Worm (Caenorhabditis elegans): Measurements from ENCODE around the gene sqv-2.
A peak's percentile ranks its signal among the peaks of the same experiment; 100 is the strongest.

The sqv-2 gene

DNA sequence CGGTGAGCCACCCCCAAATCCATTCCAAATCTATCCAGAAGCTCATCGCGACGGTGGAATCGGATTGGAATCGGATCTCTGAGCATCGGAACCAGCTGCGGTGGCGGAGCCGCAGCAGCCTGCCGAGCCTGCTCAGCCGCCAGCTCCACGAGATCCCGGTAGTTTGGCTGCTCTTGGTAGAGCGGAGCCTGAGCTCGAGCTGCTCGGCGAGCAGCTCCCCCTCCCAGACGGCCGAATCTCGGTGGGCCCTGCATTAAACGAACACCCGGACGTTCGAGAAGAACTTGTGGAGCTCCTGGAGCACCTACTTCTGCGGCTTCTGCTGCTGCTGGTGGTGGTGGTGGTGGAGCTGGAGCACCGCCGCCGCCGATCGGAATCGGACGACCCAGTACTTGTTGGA is 9.6 kb upstream of the sqv-2 start:
- TF ChIP-seq zip-8 (tag; optimal IDR thresholded peaks at IDR 0.05) = no peak
- TF ChIP-seq tbx-8 (GFP tag; optimal IDR thresholded peaks at IDR 0.05) = no peak
- no peak for TF ChIP-seq snpc-4 (tag; optimal IDR thresholded peaks at IDR 0.05)
- TF ChIP-seq unc-120 (tag; optimal IDR thresholded peaks at IDR 0.05; ENCODE audit: poor library complexity, severe bottlenecking) = no peak
- TF ChIP-seq hlh-1 (tag; optimal IDR thresholded peaks at IDR 0.05) = no peak
- no peak for TF ChIP-seq ceh-83 (GFP tag; optimal IDR thresholded peaks at IDR 0.05)
- no peak for TF ChIP-seq ceh-39 (tag; optimal IDR thresholded peaks at IDR 0.05)
- TF ChIP-seq mab-5 (tag; optimal IDR thresholded peaks at IDR 0.05) = no peak
- no peak for TF ChIP-seq elt-1 (tag; optimal IDR thresholded peaks at IDR 0.05; ENCODE audit: borderline replicate concordance, insufficient read depth)
- TF ChIP-seq flh-1 (GFP tag; optimal IDR thresholded peaks at IDR 0.05) = no peak

DNA sequence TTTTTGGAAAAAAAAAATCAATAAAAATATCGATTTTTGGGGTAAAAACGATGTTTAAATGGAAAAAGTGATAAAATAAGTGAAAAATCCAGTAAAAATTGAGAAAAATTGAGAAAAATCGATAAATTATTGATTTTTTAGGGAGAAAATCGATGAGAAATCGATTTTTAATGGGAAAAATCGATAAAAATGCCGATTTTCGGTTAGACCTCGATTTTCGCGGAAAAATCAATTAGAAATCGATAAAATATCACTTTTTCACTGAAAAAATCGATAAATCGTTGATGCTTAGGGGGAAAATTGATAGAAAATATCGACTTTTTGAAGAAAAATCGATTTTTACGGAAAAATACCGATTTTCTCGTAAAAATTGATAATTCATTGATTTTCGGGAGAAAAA is 7.0 kb upstream of the sqv-2 start:
- TF ChIP-seq unc-120 (tag; optimal IDR thresholded peaks at IDR 0.05; ENCODE audit: poor library complexity, severe bottlenecking) (no peak), ces-1 (GFP tag; optimal IDR thresholded peaks at IDR 0.05) (no peak), lsy-2 (tag; optimal IDR thresholded peaks at IDR 0.05) (no peak), lin-32 (GFP tag; optimal IDR thresholded peaks at IDR 0.05) (no peak), flh-1 (GFP tag; optimal IDR thresholded peaks at IDR 0.05) (no peak), elt-1 (tag; optimal IDR thresholded peaks at IDR 0.05; ENCODE audit: borderline replicate concordance, insufficient read depth) (no peak), bed-3 (GFP tag; optimal IDR thresholded peaks at IDR 0.05) (no peak), sem-2 (GFP tag; optimal IDR thresholded peaks at IDR 0.05) (no peak), unc-39 (tag; optimal IDR thresholded peaks at IDR 0.05) (no peak), nhr-28 (tag; optimal IDR thresholded peaks at IDR 0.05) (no peak), zip-8 (tag; optimal IDR thresholded peaks at IDR 0.05) (no peak), pha-4 (tag; optimal IDR thresholded peaks at IDR 0.05) (no peak), hlh-1 (tag; optimal IDR thresholded peaks at IDR 0.05) (no peak), cnd-1 (tag; optimal IDR thresholded peaks at IDR 0.05) (no peak), M03D4.4 (tag; optimal IDR thresholded peaks at IDR 0.05) (no peak), snpc-4 (tag; optimal IDR thresholded peaks at IDR 0.05) (no peak), nhr-237 (tag; optimal IDR thresholded peaks at IDR 0.05) (no peak), nhr-76 (tag; optimal IDR thresholded peaks at IDR 0.05) (no peak), tbx-8 (GFP tag; optimal IDR thresholded peaks at IDR 0.05) (no peak), nhr-2 (tag; optimal IDR thresholded peaks at IDR 0.05) (no peak)

ce11 chrII:2900248-2900647 is 6.1 kb upstream of the sqv-2 start, which contains the start of gene ubc-26:
Gene ubc-26, minus strand, starts transcription at chrII:2900348.
- no peak for TF ChIP-seq hlh-1 (tag; optimal IDR thresholded peaks at IDR 0.05)
- TF ChIP-seq unc-120 (tag; optimal IDR thresholded peaks at IDR 0.05; ENCODE audit: poor library complexity, severe bottlenecking) = no peak
- TF ChIP-seq elt-1 (tag; optimal IDR thresholded peaks at IDR 0.05; ENCODE audit: borderline replicate concordance, insufficient read depth) = no peak
- no peak for TF ChIP-seq ceh-39 (tag; optimal IDR thresholded peaks at IDR 0.05)
- TF ChIP-seq snpc-4 (tag; optimal IDR thresholded peaks at IDR 0.05) = no peak
- no peak for TF ChIP-seq nhr-12 (tag; optimal IDR thresholded peaks at IDR 0.05)
- no peak for TF ChIP-seq pha-4 (tag; optimal IDR thresholded peaks at IDR 0.05)
- TF ChIP-seq nhr-76 (tag; optimal IDR thresholded peaks at IDR 0.05) = no peak
- no peak for TF ChIP-seq mab-5 (tag; optimal IDR thresholded peaks at IDR 0.05)
- no peak for TF ChIP-seq tbx-8 (GFP tag; optimal IDR thresholded peaks at IDR 0.05)
- no peak for TF ChIP-seq flh-1 (GFP tag; optimal IDR thresholded peaks at IDR 0.05)
- TF ChIP-seq nhr-237 (tag; optimal IDR thresholded peaks at IDR 0.05) = no peak
- TF ChIP-seq ham-2 (GFP tag; optimal IDR thresholded peaks at IDR 0.05) = no peak
- TF ChIP-seq mep-1 (tag; optimal IDR thresholded peaks at IDR 0.05) = no peak
- no peak for TF ChIP-seq nhr-2 (tag; optimal IDR thresholded peaks at IDR 0.05)

DNA sequence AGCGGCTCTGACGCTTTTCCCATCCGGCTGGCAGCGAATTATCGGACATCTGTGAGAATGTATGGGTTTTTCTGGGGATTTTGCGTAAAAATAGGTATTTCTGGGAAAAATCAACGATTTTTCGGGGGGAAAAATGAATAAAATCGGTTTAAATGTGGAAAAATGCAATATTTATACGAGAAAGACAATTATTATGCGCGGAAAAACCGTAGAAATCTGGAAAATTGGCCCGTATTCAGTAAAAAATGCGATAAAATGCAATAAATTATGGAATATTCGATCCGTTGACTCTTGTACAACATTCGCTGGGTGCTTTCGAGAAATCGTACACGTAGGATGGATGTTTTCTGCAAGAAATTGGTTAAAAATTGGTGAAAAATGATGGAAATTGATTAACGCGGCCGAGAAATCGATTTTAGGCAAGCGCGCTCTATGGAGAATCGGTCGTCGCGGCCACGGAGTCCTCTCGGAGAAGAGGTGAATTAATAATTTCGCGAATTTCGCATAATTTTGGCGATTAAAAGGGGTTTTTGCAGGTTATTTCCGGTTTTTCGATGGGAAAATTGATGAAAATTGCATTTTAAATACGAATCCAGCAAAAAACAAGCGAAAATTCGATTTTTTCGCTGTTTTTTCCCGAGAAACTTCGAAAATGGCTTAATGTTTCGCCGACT is 5.1 kb downstream of the sqv-2 start, which contains the start of gene pinn-1:
Gene pinn-1 (minus strand): TSS at position 51 of the 674 bp plus-strand sequence.
- no peak for TF ChIP-seq snpc-4 (tag; optimal IDR thresholded peaks at IDR 0.05)
- TF ChIP-seq M03D4.4 (tag; optimal IDR thresholded peaks at IDR 0.05) = no peak
- TF ChIP-seq elt-1 (tag; optimal IDR thresholded peaks at IDR 0.05; ENCODE audit: borderline replicate concordance, insufficient read depth) = no peak
- TF ChIP-seq ces-1 (GFP tag; optimal IDR thresholded peaks at IDR 0.05) = peak; percentile 78
- peak; percentile 10 for TF ChIP-seq drap-1 (GFP tag; optimal IDR thresholded peaks at IDR 0.05)
- peak; percentile 63 for TF ChIP-seq cnd-1 (tag; optimal IDR thresholded peaks at IDR 0.05)
- TF ChIP-seq sem-2 (GFP tag; optimal IDR thresholded peaks at IDR 0.05) = no peak
- no peak for TF ChIP-seq unc-120 (tag; optimal IDR thresholded peaks at IDR 0.05; ENCODE audit: poor library complexity, severe bottlenecking)
- no peak for TF ChIP-seq hlh-1 (tag; optimal IDR thresholded peaks at IDR 0.05)
- peak; percentile 80 for TF ChIP-seq pha-4 (tag; optimal IDR thresholded peaks at IDR 0.05)
- peak; percentile 1 for TF ChIP-seq lin-32 (GFP tag; optimal IDR thresholded peaks at IDR 0.05)
- no peak for TF ChIP-seq bed-3 (GFP tag; optimal IDR thresholded peaks at IDR 0.05)
- no peak for TF ChIP-seq blmp-1 (tag; optimal IDR thresholded peaks at IDR 0.05)
- no peak for TF ChIP-seq ham-2 (GFP tag; optimal IDR thresholded peaks at IDR 0.05)
- TF ChIP-seq lsy-2 (tag; optimal IDR thresholded peaks at IDR 0.05) = peak; percentile 69
- peak; percentile 55 for TF ChIP-seq ceh-39 (tag; optimal IDR thresholded peaks at IDR 0.05)
- TF ChIP-seq unc-62 (GFP tag; optimal IDR thresholded peaks at IDR 0.05) = no peak
- no peak for TF ChIP-seq flh-1 (GFP tag; optimal IDR thresholded peaks at IDR 0.05)
- peak; percentile 85 for TF ChIP-seq mep-1 (tag; optimal IDR thresholded peaks at IDR 0.05)
- TF ChIP-seq elt-3 (tag; optimal IDR thresholded peaks at IDR 0.05) = peak; percentile 27
- no peak for TF ChIP-seq ceh-43 (GFP tag; optimal IDR thresholded peaks at IDR 0.05)
- TF ChIP-seq ceh-83 (GFP tag; optimal IDR thresholded peaks at IDR 0.05) = no peak
- peak; percentile 55 for TF ChIP-seq mls-2 (tag; optimal IDR thresholded peaks at IDR 0.05)
- peak; percentile 76 for TF ChIP-seq sptf-1 (tag; optimal IDR thresholded peaks at IDR 0.05)
- no peak for TF ChIP-seq ztf-11 (tag; optimal IDR thresholded peaks at IDR 0.05)
- no peak for TF ChIP-seq unc-39 (tag; optimal IDR thresholded peaks at IDR 0.05)
- no peak for TF ChIP-seq mab-5 (tag; optimal IDR thresholded peaks at IDR 0.05)
- no peak for TF ChIP-seq zip-8 (tag; optimal IDR thresholded peaks at IDR 0.05)
- peak; percentile 50 for TF ChIP-seq nhr-237 (tag; optimal IDR thresholded peaks at IDR 0.05)
- no peak for TF ChIP-seq tbx-8 (GFP tag; optimal IDR thresholded peaks at IDR 0.05)
- peak; percentile 88 for TF ChIP-seq lin-13 (tag; optimal IDR thresholded peaks at IDR 0.05)
- TF ChIP-seq nhr-76 (tag; optimal IDR thresholded peaks at IDR 0.05) = no peak
- no peak for TF ChIP-seq nhr-28 (tag; optimal IDR thresholded peaks at IDR 0.05)
- no peak for TF ChIP-seq nhr-12 (tag; optimal IDR thresholded peaks at IDR 0.05)
- TF ChIP-seq nhr-2 (tag; optimal IDR thresholded peaks at IDR 0.05) = peak; percentile 9
